Fruit fly (Drosophila melanogaster) whole organism, embryonic: ENCODE data around the gene ver.

Experiments used
- Bteb2 ChIP-seq: fragments of 200-800 bp; sonication (Bioruptor generic); optimal IDR thresholded peaks from 2 replicates; lab custom pipeline; 2016; ENCODE audit warnings: missing biosample characterization, missing genetic modification characterization
- CG10147 ChIP-seq: fragments of 200-800 bp; sonication (Bioruptor generic); optimal IDR thresholded peaks from 2 replicates; lab custom pipeline; 2019; ENCODE audit warnings: missing biosample characterization, mild to moderate bottlenecking, missing genetic modification characterization, moderate library complexity
- CG10979 ChIP-seq: fragments of 200-800 bp; sonication (Bioruptor generic); optimal IDR thresholded peaks from 2 replicates; lab custom pipeline; 2018; ENCODE audit warnings: missing biosample characterization, mild to moderate bottlenecking, missing genetic modification characterization, moderate library complexity
- CG11456 ChIP-seq: fragments of 200-800 bp; sonication (Bioruptor generic); IDR thresholded peaks from 3 replicates; pipeline ENCODE4 v1.3.6; 2022; ENCODE audit warnings: missing biosample characterization, missing genetic modification characterization
- CG1233 ChIP-seq: fragments of 200-800 bp; sonication (Bioruptor generic); optimal IDR thresholded peaks from 4 replicates; lab custom pipeline; 2018; ENCODE audit warnings: missing biosample characterization, mild to moderate bottlenecking, missing genetic modification characterization
- CG12744 ChIP-seq: fragments of 200-800 bp; sonication (Bioruptor generic); optimal IDR thresholded peaks from 2 replicates; lab custom pipeline; 2016; ENCODE audit warnings: missing biosample characterization, missing genetic modification characterization
- CG13287 ChIP-seq: fragments of 200-800 bp; sonication (Bioruptor generic); IDR thresholded peaks from 2 replicates; pipeline ENCODE4 v1.3.6; 2022; ENCODE audit warnings: missing biosample characterization, missing genetic modification characterization; ENCODE audit not compliant: partially characterized antibody
- CG14050 ChIP-seq: fragments of 200-800 bp; sonication (Bioruptor generic); IDR thresholded peaks from 3 replicates; pipeline ENCODE4 v1.3.6; 2022; ENCODE audit warnings: missing biosample characterization, missing genetic modification characterization
- CG14667 ChIP-seq: fragments of 200-800 bp; sonication (Bioruptor generic); IDR thresholded peaks from 2 replicates; pipeline ENCODE4 v1.3.6; 2022; ENCODE audit warnings: missing biosample characterization, missing genetic modification characterization
- CG15601 ChIP-seq: fragments of 200-800 bp; sonication (Bioruptor generic); optimal IDR thresholded peaks from 3 replicates; lab custom pipeline; 2019; ENCODE audit warnings: missing biosample characterization, mild to moderate bottlenecking, missing genetic modification characterization, moderate library complexity
- CG1603 ChIP-seq: fragments of 200-800 bp; sonication (Bioruptor generic); optimal IDR thresholded peaks from 2 replicates; lab custom pipeline; 2019; ENCODE audit warnings: missing biosample characterization, mild to moderate bottlenecking, missing genetic modification characterization, moderate library complexity
- CG2116 ChIP-seq: fragments of 200-800 bp; sonication (Bioruptor generic); optimal IDR thresholded peaks from 3 replicates; lab custom pipeline; 2018; ENCODE audit warnings: missing biosample characterization, mild to moderate bottlenecking, missing genetic modification characterization
- CG31365 ChIP-seq: fragments of 200-800 bp; sonication (Bioruptor generic); optimal IDR thresholded peaks from 2 replicates; lab custom pipeline; 2018; ENCODE audit warnings: missing biosample characterization, mild to moderate bottlenecking, missing genetic modification characterization
- CG31388 ChIP-seq: fragments of 200-800 bp; sonication (Bioruptor generic); optimal IDR thresholded peaks from 2 replicates; lab custom pipeline; 2016; ENCODE audit warnings: missing biosample characterization, missing genetic modification characterization
- CG33557 ChIP-seq: fragments of 200-800 bp; sonication (Bioruptor generic); optimal IDR thresholded peaks from 2 replicates; lab custom pipeline; 2019; ENCODE audit warnings: missing biosample characterization, mild to moderate bottlenecking, missing genetic modification characterization, moderate library complexity
- CG4328 ChIP-seq: fragments of 200-800 bp; sonication (Bioruptor generic); optimal IDR thresholded peaks from 3 replicates; lab custom pipeline; 2017; ENCODE audit warnings: missing biosample characterization, missing genetic modification reagents, missing genetic modification characterization
- CG4404 ChIP-seq: fragments of 200-800 bp; sonication (Bioruptor generic); IDR thresholded peaks from 2 replicates; pipeline ENCODE4 v1.3.6; 2022; ENCODE audit warnings: missing biosample characterization, missing genetic modification characterization
- CG4617 ChIP-seq: fragments of 200-800 bp; sonication (Bioruptor generic); optimal IDR thresholded peaks from 3 replicates; lab custom pipeline; 2016; ENCODE audit warnings: missing biosample characterization, missing genetic modification characterization, borderline replicate concordance
- CG4730 ChIP-seq: fragments of 200-800 bp; sonication (Bioruptor generic); IDR thresholded peaks from 2 replicates; pipeline ENCODE4 v1.3.6; 2022; ENCODE audit warnings: missing biosample characterization, missing genetic modification characterization
- CG6654 ChIP-seq: fragments of 200-800 bp; sonication (Bioruptor generic); optimal IDR thresholded peaks from 2 replicates; lab custom pipeline; 2017; ENCODE audit warnings: missing biosample characterization, mild to moderate bottlenecking, missing genetic modification characterization
- CG7839 ChIP-seq: fragments of 200-800 bp; sonication (Bioruptor generic); optimal IDR thresholded peaks from 3 replicates; lab custom pipeline; 2018; ENCODE audit warnings: missing biosample characterization, mild to moderate bottlenecking, missing genetic modification characterization, moderate library complexity
- CG8290 ChIP-seq, 3 experiments: fragments of 200-800 bp; sonication (Bioruptor generic); optimal IDR thresholded peaks; 2 replicates each; lab custom pipeline; 2016 to 2019; ENCODE audit warnings: missing biosample characterization in 3 of 3, missing genetic modification characterization in 3 of 3, mild to moderate bottlenecking in 2 of 3, moderate library complexity in 1 of 3
- CkIIα-i1 ChIP-seq: fragments of 200-800 bp; sonication (Bioruptor generic); IDR thresholded peaks from 2 replicates; pipeline ENCODE4 v1.3.6; 2022; ENCODE audit warnings: missing biosample characterization, missing genetic modification characterization
- CrebB ChIP-seq: fragments of 200-800 bp; sonication (Bioruptor generic); optimal IDR thresholded peaks from 3 replicates; lab custom pipeline; 2018; ENCODE audit warnings: missing biosample characterization, mild to moderate bottlenecking, missing genetic modification characterization
- ERR ChIP-seq: fragments of 200-800 bp; sonication (Bioruptor generic); optimal IDR thresholded peaks from 2 replicates; lab custom pipeline; 2016; ENCODE audit warnings: missing biosample characterization, missing genetic modification characterization
- Hr3 ChIP-seq: fragments of 200-800 bp; sonication (Bioruptor generic); optimal IDR thresholded peaks from 3 replicates; lab custom pipeline; 2016; ENCODE audit warnings: missing biosample characterization, missing genetic modification characterization
- Mrtf ChIP-seq: fragments of 200-800 bp; sonication (Bioruptor generic); IDR thresholded peaks from 3 replicates; pipeline ENCODE4 v1.3.6; 2022; ENCODE audit warnings: missing biosample characterization, missing genetic modification characterization
- Oli ChIP-seq: fragments of 200-800 bp; sonication (Bioruptor generic); optimal IDR thresholded peaks from 2 replicates; lab custom pipeline; 2018; ENCODE audit warnings: missing biosample characterization, mild to moderate bottlenecking, missing genetic modification characterization, moderate library complexity
- Optix ChIP-seq: fragments of 200-800 bp; sonication (Bioruptor generic); IDR thresholded peaks from 3 replicates; pipeline ENCODE4 v1.3.6; 2022; ENCODE audit warnings: missing biosample characterization, missing genetic modification characterization
- TFAM ChIP-seq: fragments of 200-800 bp; sonication (Bioruptor generic); optimal IDR thresholded peaks from 2 replicates; lab custom pipeline; 2017; ENCODE audit warnings: missing biosample characterization, missing genetic modification characterization, inconsistent platforms
- Xbp1 ChIP-seq: fragments of 200-800 bp; sonication (Bioruptor generic); optimal IDR thresholded peaks from 3 replicates; lab custom pipeline; 2016; ENCODE audit warnings: missing biosample characterization, mild to moderate bottlenecking, missing genetic modification characterization
- ara ChIP-seq: fragments of 200-800 bp; sonication (Bioruptor generic); IDR thresholded peaks from 2 replicates; pipeline ENCODE4 v1.3.6; 2022; ENCODE audit warnings: missing biosample characterization, missing genetic modification characterization
- ase ChIP-seq: fragments of 200-800 bp; sonication (Bioruptor generic); IDR thresholded peaks from 3 replicates; pipeline ENCODE4 v1.3.6; 2022; ENCODE audit warnings: missing biosample characterization, missing genetic modification characterization
- bigmax ChIP-seq: fragments of 200-800 bp; sonication (Bioruptor generic); optimal IDR thresholded peaks from 2 replicates; lab custom pipeline; 2018; ENCODE audit warnings: missing biosample characterization, mild to moderate bottlenecking, missing genetic modification characterization
- bowl ChIP-seq: fragments of 200-800 bp; sonication (Bioruptor generic); IDR thresholded peaks from 2 replicates; pipeline ENCODE4 v1.3.6; 2022; ENCODE audit warnings: missing biosample characterization, missing genetic modification characterization
- dpn ChIP-seq, 2 experiments: fragments of 200-800 bp; sonication (Bioruptor generic); optimal IDR thresholded peaks; 3 replicates each; lab custom pipeline; 2016; ENCODE audit warnings: missing biosample characterization in 2 of 2, missing genetic modification characterization in 2 of 2
- gro ChIP-seq: fragments of 200-800 bp; sonication (Bioruptor generic); optimal IDR thresholded peaks from 2 replicates; lab custom pipeline; 2016; ENCODE audit warnings: missing biosample characterization, missing genetic modification characterization
- ken ChIP-seq: fragments of 200-800 bp; sonication (Bioruptor generic); IDR thresholded peaks from 3 replicates; pipeline ENCODE4 v1.3.6; 2022; ENCODE audit warnings: missing biosample characterization, missing genetic modification characterization
- lola ChIP-seq, 3 experiments: fragments of >200 bp in 2 of 3; fragments of 200-800 bp in 1 of 3; sonication (Bioruptor generic) in 1 of 3; optimal IDR thresholded peaks; 2 replicates each; lab custom pipeline; 2017 to 2019; ENCODE audit warnings: missing biosample characterization in 3 of 3, missing genetic modification characterization in 3 of 3, mild to moderate bottlenecking in 1 of 3, moderate library complexity in 1 of 3
- otp ChIP-seq: fragments of 200-800 bp; sonication (Bioruptor generic); IDR thresholded peaks from 3 replicates; pipeline ENCODE4, ENCODE4 v1.3.6; 2022; ENCODE audit warnings: missing biosample characterization, missing genetic modification characterization
- pan ChIP-seq, 4 experiments: fragments of >200 bp in 3 of 4; fragments of 200-800 bp in 1 of 4; sonication (Bioruptor generic) in 1 of 4; optimal IDR thresholded peaks in 3 of 4; IDR thresholded peaks in 1 of 4; 2 replicates each; pipeline versions ENCODE4 v1.3.6 to Lab custom; 2017 to 2022; ENCODE audit warnings: missing biosample characterization in 2 of 4, missing genetic modification characterization in 2 of 4, mixed read lengths in 1 of 4
- pb ChIP-seq: fragments of 200-800 bp; sonication (Bioruptor generic); optimal IDR thresholded peaks from 3 replicates; lab custom pipeline; 2016; ENCODE audit warnings: missing biosample characterization, missing genetic modification characterization
- pho ChIP-seq: fragments of 200-800 bp; sonication (Bioruptor generic); optimal IDR thresholded peaks from 2 replicates; lab custom pipeline; 2016; ENCODE audit warnings: missing biosample characterization, missing genetic modification characterization
- slp2 ChIP-seq: fragments of 200-800 bp; sonication (Bioruptor generic); optimal IDR thresholded peaks from 2 replicates; lab custom pipeline; 2016; ENCODE audit warnings: missing biosample characterization, missing genetic modification characterization
- sr ChIP-seq: fragments of 200-800 bp; sonication (Bioruptor generic); IDR thresholded peaks from 3 replicates; pipeline ENCODE4 v1.3.6; 2022; ENCODE audit warnings: missing biosample characterization, missing genetic modification characterization
- tup ChIP-seq: fragments of 200-800 bp; sonication (Bioruptor generic); optimal IDR thresholded peaks from 2 replicates; lab custom pipeline; 2016; ENCODE audit warnings: missing biosample characterization, mild to moderate bottlenecking, missing genetic modification characterization, moderate library complexity
- usp ChIP-seq: fragments of >200 bp; optimal IDR thresholded peaks from 2 replicates; lab custom pipeline; 2017; ENCODE audit warnings: missing biosample characterization, missing genetic modification characterization
- wor ChIP-seq: fragments of 200-800 bp; sonication (Bioruptor generic); IDR thresholded peaks from 2 replicates; pipeline ENCODE4 v1.3.6; 2022; ENCODE audit warnings: missing biosample characterization, missing genetic modification characterization
- z ChIP-seq: fragments of 200-800 bp; sonication (Bioruptor generic); IDR thresholded peaks from 3 replicates; pipeline ENCODE4 v1.3.6; 2022; ENCODE audit warnings: missing biosample characterization, missing genetic modification characterization
- zen2 ChIP-seq: fragments of 200-800 bp; sonication (Bioruptor generic); IDR thresholded peaks from 3 replicates; pipeline ENCODE4 v1.3.6; 2022; ENCODE audit warnings: missing biosample characterization, missing genetic modification characterization; ENCODE audit not compliant: partially characterized antibody

Gene ver

DNA sequence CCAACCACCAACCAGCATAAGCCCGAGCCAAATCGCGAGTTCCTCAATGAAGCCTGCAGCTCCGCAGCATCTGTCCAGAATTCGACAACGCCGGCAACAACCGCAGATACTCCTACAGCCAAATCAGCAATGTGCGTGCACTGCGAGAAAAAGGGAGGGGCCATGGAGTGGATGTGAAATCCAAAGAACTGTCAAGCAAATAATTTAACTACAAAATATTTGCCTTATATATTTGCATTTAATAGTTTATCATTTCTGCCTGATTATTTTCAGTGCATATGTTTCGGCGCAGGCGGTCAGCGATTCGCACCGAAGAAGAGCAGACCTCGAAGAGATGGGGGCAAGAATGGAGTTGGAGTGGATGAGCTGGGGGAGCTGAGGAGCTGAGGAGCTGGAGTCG is 27.9 kb downstream of the ver start (continued):
- TF ChIP-seq lola (GFP tag; optimal IDR thresholded peaks at IDR 0.05; lab: Kevin White, UChicago) (no peak), Mrtf (GFP tag; lab: Robert Waterston, UW) (no peak), CrebB (tag; lab: Kevin White, UChicago) (no peak), CG4404 (GFP tag; lab: Robert Waterston, UW) (0 out of 2 replicates have a peak, but pooled peaks have one; percentile 36), ase (GFP tag; lab: Robert Waterston, UW) (no peak), Oli (no peak), dpn (GFP tag; optimal IDR thresholded peaks at IDR 0.05; lab: Kevin White, UChicago) (no peak), CG2116 (GFP tag; lab: Kevin White, UChicago) (no peak), TFAM (GFP tag; lab: Kevin White, UChicago) (no peak), otp (GFP tag; lab: Robert Waterston, UW) (0 out of 3 replicates have a peak, but pooled peaks have one; percentile 53), z (GFP tag; lab: Robert Waterston, UW) (0 out of 3 replicates have a peak, but pooled peaks have one; percentile 4), CkIIα-i1 (GFP tag; lab: Robert Waterston, UW) (no peak), CG1233 (GFP tag; lab: Kevin White, UChicago) (no peak), usp (GFP tag; lab: Kevin White, UChicago) (no peak), CG10979 (tag; lab: Kevin White, UChicago) (no peak), CG1603 (peak; percentile 10), CG4730 (GFP tag; lab: Robert Waterston, UW) (0 out of 2 replicates have a peak, but pooled peaks have one; percentile 22), Hr3 (GFP tag; lab: Kevin White, UChicago) (no peak), bigmax (GFP tag; lab: Kevin White, UChicago) (no peak), gro (GFP tag; lab: Kevin White, UChicago) (no peak), ken (no peak), CG14050 (GFP tag; lab: Robert Waterston, UW) (no peak), Optix (peak; percentile 36; the same call in 1 of the 3 replicates), CG33557 (GFP tag; lab: Kevin White, UChicago) (no peak), pan (optimal IDR thresholded peaks at IDR 0.05; lab: Kevin White, UChicago) (no peak), pan (GFP tag; optimal IDR thresholded peaks at IDR 0.05 in 1 of 2, IDR thresholded peaks at IDR 0.05 in 1 of 2) (peak in 1 of 2 experiments; percentile 47), pb (GFP tag; lab: Kevin White, UChicago) (no peak), ara (peak; percentile 62; the same call in 1 of the 2 replicates), CG7839 (tag; lab: Kevin White, UChicago) (no peak), CG11456 (GFP tag; lab: Robert Waterston, UW) (no peak), CG12744 (GFP tag; lab: Kevin White, UChicago) (no peak), CG14667 (GFP tag; lab: Robert Waterston, UW) (no peak), CG6654 (no peak), CG31365 (tag; lab: Kevin White, UChicago) (no peak), sr (no peak), Bteb2 (GFP tag; lab: Kevin White, UChicago) (no peak), CG4328 (no peak), Xbp1 (GFP tag; lab: Kevin White, UChicago) (no peak), bowl (GFP tag; lab: Robert Waterston, UW) (no peak), tup (GFP tag; lab: Kevin White, UChicago) (no peak), wor (GFP tag; lab: Robert Waterston, UW) (no peak), CG10147 (GFP tag; lab: Kevin White, UChicago) (no peak), CG15601 (no peak), CG13287 (GFP tag; lab: Robert Waterston, UW) (no peak), pho (GFP tag; lab: Kevin White, UChicago) (no peak), ERR (no peak), CG31388 (GFP tag; lab: Kevin White, UChicago) (no peak), slp2 (GFP tag; lab: Kevin White, UChicago) (no peak), CG8290 (GFP tag; optimal IDR thresholded peaks at IDR 0.05; lab: Kevin White, UChicago) (no peak), CG8290 (tag; optimal IDR thresholded peaks at IDR 0.05; lab: Kevin White, UChicago) (no peak), zen2 (GFP tag; lab: Robert Waterston, UW) (no peak), CG4617 (no peak)
